Fruit fly (Drosophila melanogaster) whole organism, prepupa: ENCODE measurements around the gene CG5346.

Experiments
- Blimp-1 ChIP-seq: fragments of 200-800 bp; sonication (Bioruptor generic); optimal IDR thresholded peaks from 3 replicates; lab custom pipeline; 2017; ENCODE audit warnings: missing biosample characterization, missing genetic modification characterization, mild to moderate bottlenecking, moderate library complexity, missing genetic modification reagents
- CG10631 ChIP-seq: fragments of 200-800 bp; sonication (Bioruptor generic); optimal IDR thresholded peaks from 2 replicates; lab custom pipeline; 2016; ENCODE audit warnings: missing biosample characterization, missing genetic modification characterization
- CG10669 ChIP-seq: fragments of 200-800 bp; sonication (Bioruptor generic); optimal IDR thresholded peaks from 3 replicates; lab custom pipeline; 2018; ENCODE audit warnings: missing biosample characterization, mild to moderate bottlenecking, missing genetic modification characterization, moderate library complexity
- CG11294 ChIP-seq: fragments of 200-800 bp; sonication (Bioruptor generic); IDR thresholded peaks from 2 replicates; pipeline ENCODE4 v1.3.6; 2022; ENCODE audit warnings: missing biosample characterization, missing genetic modification characterization
- CG11762 ChIP-seq: fragments of 200-800 bp; sonication (Bioruptor generic); optimal IDR thresholded peaks from 3 replicates; lab custom pipeline; 2016; ENCODE audit warnings: missing biosample characterization, missing genetic modification characterization; ENCODE audit not compliant: insufficient read depth
- CG11902 ChIP-seq: fragments of 200-800 bp; sonication (Bioruptor generic); optimal IDR thresholded peaks from 3 replicates; lab custom pipeline; 2016; ENCODE audit warnings: missing biosample characterization, missing genetic modification characterization
- CG15336 ChIP-seq: fragments of 200-800 bp; sonication (Bioruptor generic); IDR thresholded peaks from 2 replicates; pipeline ENCODE4 v1.3.6; 2022; ENCODE audit warnings: missing biosample characterization, missing genetic modification characterization
- CG16779 ChIP-seq: fragments of 200-800 bp; sonication (Bioruptor generic); optimal IDR thresholded peaks from 3 replicates; lab custom pipeline; 2017; ENCODE audit warnings: missing biosample characterization, mild to moderate bottlenecking, missing genetic modification characterization
- CG3032 ChIP-seq: fragments of 200-800 bp; optimal IDR thresholded peaks from 2 replicates; lab custom pipeline; 2019; ENCODE audit warnings: missing biosample characterization, mild to moderate bottlenecking, missing genetic modification characterization, moderate library complexity
- CG31627 ChIP-seq: fragments of 200-800 bp; sonication (Bioruptor generic); optimal IDR thresholded peaks from 3 replicates; lab custom pipeline; 2016; ENCODE audit warnings: missing biosample characterization, missing genetic modification characterization
- CG34406 ChIP-seq: fragments of 200-800 bp; sonication (Bioruptor generic); optimal IDR thresholded peaks from 3 replicates; lab custom pipeline; 2016; ENCODE audit warnings: missing biosample characterization, missing genetic modification characterization
- CG3919 ChIP-seq: fragments of 200-800 bp; sonication (Bioruptor generic); optimal IDR thresholded peaks from 3 replicates; lab custom pipeline; 2016; ENCODE audit warnings: missing biosample characterization, missing genetic modification characterization
- CG4318 ChIP-seq: fragments of 200-800 bp; sonication (Bioruptor generic); optimal IDR thresholded peaks from 3 replicates; lab custom pipeline; 2017; ENCODE audit warnings: missing biosample characterization, mild to moderate bottlenecking, missing genetic modification characterization
- CG6163 ChIP-seq: fragments of 200-800 bp; sonication (Bioruptor generic); IDR thresholded peaks from 3 replicates; pipeline ENCODE4 v1.3.6; 2022; ENCODE audit warnings: missing biosample characterization, missing genetic modification characterization
- CG6276 ChIP-seq: fragments of 200-800 bp; sonication (Bioruptor generic); optimal IDR thresholded peaks from 2 replicates; lab custom pipeline; 2017; ENCODE audit warnings: missing biosample characterization, mild to moderate bottlenecking, missing genetic modification characterization
- CG6792 ChIP-seq: fragments of 200-800 bp; sonication (Bioruptor generic); optimal IDR thresholded peaks from 3 replicates; lab custom pipeline; 2016; ENCODE audit warnings: missing biosample characterization, missing genetic modification characterization
- CG6808 ChIP-seq: fragments of 200-800 bp; sonication (Bioruptor generic); optimal IDR thresholded peaks from 3 replicates; lab custom pipeline; 2017; ENCODE audit warnings: missing biosample characterization, missing genetic modification characterization, mild to moderate bottlenecking, moderate library complexity, missing genetic modification reagents
- CG6854 ChIP-seq: fragments of 200-800 bp; sonication (Bioruptor generic); optimal IDR thresholded peaks from 2 replicates; lab custom pipeline; 2017; ENCODE audit warnings: missing biosample characterization, mild to moderate bottlenecking, missing genetic modification characterization
- CG7368 ChIP-seq: fragments of 200-800 bp; sonication (Bioruptor generic); optimal IDR thresholded peaks from 3 replicates; lab custom pipeline; 2016; ENCODE audit warnings: missing biosample characterization, missing genetic modification characterization
- CG8119 ChIP-seq: fragments of 200-800 bp; sonication (Bioruptor generic); IDR thresholded peaks from 3 replicates; pipeline ENCODE4 v1.3.6; 2022; ENCODE audit warnings: missing biosample characterization, missing genetic modification characterization
- CG8319 ChIP-seq: fragments of 200-800 bp; sonication (Bioruptor generic); optimal IDR thresholded peaks from 3 replicates; lab custom pipeline; 2016; ENCODE audit warnings: missing biosample characterization, missing genetic modification characterization
- CG8632 ChIP-seq: fragments of 200-800 bp; sonication (Bioruptor generic); optimal IDR thresholded peaks from 3 replicates; lab custom pipeline; 2016; ENCODE audit warnings: missing biosample characterization, missing genetic modification characterization
- CG9139 ChIP-seq: fragments of 200-800 bp; sonication (Bioruptor generic); optimal IDR thresholded peaks from 3 replicates; lab custom pipeline; 2017; ENCODE audit warnings: missing biosample characterization, mild to moderate bottlenecking, missing genetic modification characterization
- Eip75B ChIP-seq: fragments of 200-800 bp; sonication (Bioruptor generic); optimal IDR thresholded peaks from 3 replicates; lab custom pipeline; 2016; ENCODE audit warnings: missing biosample characterization, missing genetic modification characterization
- Eip93F ChIP-seq: fragments of 200-800 bp; sonication (Bioruptor generic); optimal IDR thresholded peaks from 2 replicates; lab custom pipeline; 2016; ENCODE audit warnings: missing biosample characterization, mild to moderate bottlenecking, missing genetic modification characterization
- Ets21C ChIP-seq: fragments of 200-800 bp; sonication (Bioruptor generic); optimal IDR thresholded peaks from 3 replicates; lab custom pipeline; 2016; ENCODE audit warnings: missing biosample characterization, missing genetic modification characterization
- Ets96B ChIP-seq: fragments of 200-800 bp; optimal IDR thresholded peaks from 2 replicates; lab custom pipeline; 2019; ENCODE audit warnings: missing biosample characterization, mild to moderate bottlenecking, missing genetic modification characterization, moderate library complexity
- Gug ChIP-seq: fragments of 200-800 bp; sonication (Bioruptor generic); IDR thresholded peaks from 2 replicates; pipeline ENCODE4 v1.3.6; 2022; ENCODE audit warnings: missing biosample characterization, missing genetic modification characterization
- Hr38 ChIP-seq: sonication (Bioruptor generic); optimal IDR thresholded peaks from 2 replicates; lab custom pipeline; 2016; ENCODE audit warnings: missing biosample characterization, missing genetic modification characterization
- Hr39 ChIP-seq: fragments of 200-800 bp; sonication (Bioruptor generic); optimal IDR thresholded peaks from 2 replicates; lab custom pipeline; 2016; ENCODE audit warnings: missing biosample characterization, missing genetic modification characterization
- Lpt ChIP-seq: fragments of 200-800 bp; sonication (Bioruptor generic); optimal IDR thresholded peaks from 3 replicates; lab custom pipeline; 2016; ENCODE audit warnings: missing biosample characterization, missing genetic modification characterization
- Met ChIP-seq: fragments of 200-800 bp; sonication (Bioruptor generic); optimal IDR thresholded peaks from 3 replicates; lab custom pipeline; 2016; ENCODE audit warnings: missing biosample characterization, missing genetic modification characterization
- OdsH ChIP-seq: fragments of 200-800 bp; sonication (Bioruptor generic); optimal IDR thresholded peaks from 3 replicates; lab custom pipeline; 2016; ENCODE audit warnings: missing biosample characterization, missing genetic modification characterization
- Smox ChIP-seq: fragments of 200-800 bp; sonication (Bioruptor generic); optimal IDR thresholded peaks from 3 replicates; lab custom pipeline; 2016; ENCODE audit warnings: missing biosample characterization, missing genetic modification characterization
- Sox102F ChIP-seq: fragments of 200-800 bp; sonication (Bioruptor generic); optimal IDR thresholded peaks from 2 replicates; lab custom pipeline; 2016; ENCODE audit warnings: missing biosample characterization, mild to moderate bottlenecking, missing genetic modification characterization
- Sox15 ChIP-seq: fragments of 200-800 bp; sonication (Bioruptor generic); optimal IDR thresholded peaks from 3 replicates; lab custom pipeline; 2016; ENCODE audit warnings: missing biosample characterization, missing genetic modification characterization
- achi ChIP-seq: fragments of 200-800 bp; sonication (Bioruptor generic); optimal IDR thresholded peaks from 3 replicates; lab custom pipeline; 2016; ENCODE audit warnings: missing biosample characterization, missing genetic modification characterization
- acj6 ChIP-seq: fragments of 200-800 bp; sonication (Bioruptor generic); optimal IDR thresholded peaks from 3 replicates; lab custom pipeline; 2016; ENCODE audit warnings: missing biosample characterization, missing genetic modification characterization
- cyc ChIP-seq: fragments of 200-800 bp; sonication (Bioruptor generic); optimal IDR thresholded peaks from 3 replicates; lab custom pipeline; 2016; ENCODE audit warnings: missing biosample characterization, missing genetic modification characterization
- dac ChIP-seq: fragments of 200-800 bp; sonication (Bioruptor generic); optimal IDR thresholded peaks from 2 replicates; lab custom pipeline; 2017; ENCODE audit warnings: missing biosample characterization, mild to moderate bottlenecking, missing genetic modification characterization
- eg ChIP-seq: fragments of 200-800 bp; sonication (Bioruptor generic); IDR thresholded peaks from 3 replicates; pipeline ENCODE4 v1.3.6; 2022; ENCODE audit warnings: missing biosample characterization, missing genetic modification characterization
- esn ChIP-seq: fragments of 200-800 bp; sonication (Bioruptor generic); optimal IDR thresholded peaks from 2 replicates; lab custom pipeline; 2016; ENCODE audit warnings: missing biosample characterization, mild to moderate bottlenecking, missing genetic modification characterization, moderate library complexity
- fd59A ChIP-seq: fragments of 200-800 bp; sonication (Bioruptor generic); optimal IDR thresholded peaks from 2 replicates; lab custom pipeline; 2017; ENCODE audit warnings: missing biosample characterization, mild to moderate bottlenecking, missing genetic modification characterization, missing genetic modification reagents
- fd85E ChIP-seq: fragments of 200-800 bp; sonication (Bioruptor generic); optimal IDR thresholded peaks from 3 replicates; lab custom pipeline; 2016; ENCODE audit warnings: missing biosample characterization, missing genetic modification characterization
- fkh ChIP-seq: fragments of 200-800 bp; sonication (Bioruptor generic); optimal IDR thresholded peaks from 3 replicates; lab custom pipeline; 2017; ENCODE audit warnings: missing biosample characterization, mild to moderate bottlenecking, missing genetic modification characterization, moderate library complexity
- lz ChIP-seq: fragments of 200-800 bp; sonication (Bioruptor generic); optimal IDR thresholded peaks from 3 replicates; lab custom pipeline; 2016; ENCODE audit warnings: missing biosample characterization, missing genetic modification characterization
- net ChIP-seq: fragments of 200-800 bp; sonication (Bioruptor generic); optimal IDR thresholded peaks from 3 replicates; lab custom pipeline; 2016; ENCODE audit warnings: missing biosample characterization, missing genetic modification characterization
- pdm3 ChIP-seq: fragments of 200-800 bp; sonication (Bioruptor generic); optimal IDR thresholded peaks from 3 replicates; lab custom pipeline; 2016; ENCODE audit warnings: missing biosample characterization, missing genetic modification characterization
- spab ChIP-seq: fragments of 200-800 bp; sonication (Bioruptor generic); optimal IDR thresholded peaks from 2 replicates; lab custom pipeline; 2017; ENCODE audit warnings: missing biosample characterization, mild to moderate bottlenecking, missing genetic modification characterization, missing genetic modification reagents
- ss ChIP-seq, 2 experiments: fragments of 200-800 bp; sonication (Bioruptor generic); optimal IDR thresholded peaks; 2 replicates in 1 of 2; 3 replicates in 1 of 2; lab custom pipeline; 2017 to 2018; ENCODE audit warnings: mild to moderate bottlenecking in 2 of 2, missing biosample characterization in 2 of 2, missing genetic modification characterization in 2 of 2, moderate library complexity in 1 of 2
- svp ChIP-seq: fragments of 200-800 bp; sonication (Bioruptor generic); peaks from one replicate; lab custom pipeline; 2016; ENCODE audit warnings: missing biosample characterization, missing genetic modification characterization
- topi ChIP-seq: fragments of 200-800 bp; sonication (Bioruptor generic); optimal IDR thresholded peaks from 3 replicates; lab custom pipeline; 2016; ENCODE audit warnings: missing biosample characterization, missing genetic modification characterization

The CG5346 gene

dm6 chr3R:22526353-22526907 lies 2.0 kb downstream of the CG5346 start:
- TF ChIP-seq CG10631 (peak; percentile 52), svp (GFP tag; lab: Kevin White, UChicago) (peak; percentile 67), CG31627 (GFP tag; lab: Kevin White, UChicago) (no peak), Eip75B (GFP tag; lab: Kevin White, UChicago) (peak; percentile 56), fd85E (no peak), Met (GFP tag; lab: Kevin White, UChicago) (peak; percentile 37), CG6163 (GFP tag; lab: Robert Waterston, UW) (peak; percentile 56; the same call in 1 of the 3 replicates), Eip93F (no peak), CG8319 (GFP tag; lab: Kevin White, UChicago) (no peak), CG6808 (GFP tag; lab: Kevin White, UChicago) (peak; percentile 8), CG16779 (tag; lab: Kevin White, UChicago) (no peak), net (GFP tag; lab: Kevin White, UChicago) (peak; percentile 10), CG3919 (GFP tag; lab: Kevin White, UChicago) (peak; percentile 30), CG3032 (tag; lab: Kevin White, UChicago) (no peak), CG8632 (GFP tag; lab: Kevin White, UChicago) (no peak), CG11902 (GFP tag; lab: Kevin White, UChicago) (no peak), Gug (GFP tag; lab: Robert Waterston, UW) (peak; percentile 29; the same call in 1 of the 2 replicates), spab (GFP tag; lab: Kevin White, UChicago) (peak; percentile 49), Blimp-1 (GFP tag; lab: Kevin White, UChicago) (no peak), eg (peak; percentile 69), CG4318 (GFP tag; lab: Kevin White, UChicago) (peak; percentile 35), lz (GFP tag; lab: Kevin White, UChicago) (peak; percentile 3), CG11294 (no peak), Sox15 (GFP tag; lab: Kevin White, UChicago) (peak; percentile 13), esn (GFP tag; lab: Kevin White, UChicago) (peak; percentile 38), acj6 (GFP tag; lab: Kevin White, UChicago) (peak; percentile 33), Lpt (GFP tag; lab: Kevin White, UChicago) (no peak), CG6792 (GFP tag; lab: Kevin White, UChicago) (peak; percentile 23), CG10669 (peak; percentile 34), Smox (GFP tag; lab: Kevin White, UChicago) (peak; percentile 14), CG6276 (peak; percentile 2), CG34406 (GFP tag; lab: Kevin White, UChicago) (no peak), cyc (GFP tag; lab: Kevin White, UChicago) (no peak), CG6854 (GFP tag; lab: Kevin White, UChicago) (no peak), CG8119 (GFP tag; lab: Robert Waterston, UW) (no peak), CG15336 (GFP tag; lab: Robert Waterston, UW) (no peak), CG9139 (peak; percentile 30), topi (GFP tag; lab: Kevin White, UChicago) (peak; percentile 20), dac (no peak), Hr39 (GFP tag; lab: Kevin White, UChicago) (peak; percentile 15), fkh (GFP tag; lab: Kevin White, UChicago) (peak; percentile 28), pdm3 (GFP tag; lab: Kevin White, UChicago) (peak; percentile 48), fd59A (GFP tag; lab: Kevin White, UChicago) (peak; percentile 21), CG7368 (no peak), Sox102F (GFP tag; lab: Kevin White, UChicago) (no peak), Ets96B (tag; lab: Kevin White, UChicago) (peak; percentile 23), OdsH (GFP tag; lab: Kevin White, UChicago) (peak; percentile 28), Hr38 (GFP tag; lab: Kevin White, UChicago) (no peak), Ets21C (GFP tag; lab: Kevin White, UChicago) (no peak), CG11762 (GFP tag; lab: Kevin White, UChicago) (no peak), achi (GFP tag; lab: Kevin White, UChicago) (peak; percentile 41), ss (GFP tag; optimal IDR thresholded peaks at IDR 0.05; lab: Kevin White, UChicago) (peak; percentile 35 to 61)
